Worm (Caenorhabditis elegans): ENCODE measurements around the gene mrps-11.

- no peak for TF ChIP-seq swsn-7 (tag; optimal IDR thresholded peaks at IDR 0.05)
- TF ChIP-seq fos-1 (tag; optimal IDR thresholded peaks at IDR 0.05) = no peak
- no peak for TF ChIP-seq alr-1 (tag; optimal IDR thresholded peaks at IDR 0.05; ENCODE audit: borderline replicate concordance)
- TF ChIP-seq nhr-12 (tag; optimal IDR thresholded peaks at IDR 0.05) = no peak
- TF ChIP-seq unc-62 (GFP tag; optimal IDR thresholded peaks at IDR 0.05) = no peak
- TF ChIP-seq nhr-20 (tag; optimal IDR thresholded peaks at IDR 0.05) = no peak
- TF ChIP-seq unc-130 (tag; optimal IDR thresholded peaks at IDR 0.05) = no peak
These were observed 7.5 kb downstream of the mrps-11 start, which contains the start of gene inx-11 for ce11 chrV:12486934-12487333.

Data from whole organism, L1 larva.